Worm (Caenorhabditis elegans): ENCODE results near the gene sre-10.

Gene sre-10

ce11 chrV:7159391-7159790, 27.0 kb downstream of the sre-10 start, which contains the start of gene str-204:
Gene str-204, plus strand, starts transcription at chrV:7159691.
- no peak for TF ChIP-seq sem-2 (GFP tag; optimal IDR thresholded peaks at IDR 0.05)
- TF ChIP-seq nhr-12 (tag; optimal IDR thresholded peaks at IDR 0.05), result no peak

- TF ChIP-seq tbx-8 (GFP tag; optimal IDR thresholded peaks at IDR 0.05) (no peak), mls-2 (tag; optimal IDR thresholded peaks at IDR 0.05) (no peak), nhr-12 (tag; optimal IDR thresholded peaks at IDR 0.05) (no peak), bed-3 (GFP tag; optimal IDR thresholded peaks at IDR 0.05) (no peak)
Observed at ce11 chrV:7163477-7164114, 31.2 kb downstream of the sre-10 start, which contains the start of gene ugt-41. Gene ugt-41, minus strand, starts transcription at chrV:7163595.

ce11 chrV:7164210-7164609, 31.9 kb downstream of the sre-10 start, which contains the start of gene srh-83:
Gene srh-83, plus strand, starts transcription at chrV:7164510.
- no peak for TF ChIP-seq M03D4.4 (tag; optimal IDR thresholded peaks at IDR 0.05)
- TF ChIP-seq lin-32 (GFP tag; optimal IDR thresholded peaks at IDR 0.05), result no peak
- no peak for TF ChIP-seq mab-5 (tag; optimal IDR thresholded peaks at IDR 0.05)
- no peak for TF ChIP-seq nhr-28 (tag; optimal IDR thresholded peaks at IDR 0.05)
- no peak for TF ChIP-seq hlh-1 (tag; optimal IDR thresholded peaks at IDR 0.05)
- TF ChIP-seq snpc-4 (tag; optimal IDR thresholded peaks at IDR 0.05), result no peak

- TF ChIP-seq zip-8 (tag; optimal IDR thresholded peaks at IDR 0.05) (no peak), nhr-28 (tag; optimal IDR thresholded peaks at IDR 0.05) (no peak), nhr-76 (tag; optimal IDR thresholded peaks at IDR 0.05) (no peak), hlh-1 (tag; optimal IDR thresholded peaks at IDR 0.05) (no peak), unc-39 (tag; optimal IDR thresholded peaks at IDR 0.05) (no peak), mab-5 (tag; optimal IDR thresholded peaks at IDR 0.05) (no peak), lin-13 (tag; optimal IDR thresholded peaks at IDR 0.05) (no peak), nhr-237 (tag; optimal IDR thresholded peaks at IDR 0.05) (no peak), sem-2 (GFP tag; optimal IDR thresholded peaks at IDR 0.05) (no peak), nhr-12 (tag; optimal IDR thresholded peaks at IDR 0.05) (no peak), unc-62 (GFP tag; optimal IDR thresholded peaks at IDR 0.05) (no peak), blmp-1 (tag; optimal IDR thresholded peaks at IDR 0.05) (no peak), pha-4 (tag; optimal IDR thresholded peaks at IDR 0.05) (no peak)
Observed at ce11 chrV:7166709-7167108, 34.4 kb downstream of the sre-10 start, which contains the start of gene ugt-36. Gene ugt-36, plus strand, starts transcription at chrV:7167009.

- TF ChIP-seq ces-1 (GFP tag; optimal IDR thresholded peaks at IDR 0.05) (no peak), elt-1 (tag; optimal IDR thresholded peaks at IDR 0.05; ENCODE audit: borderline replicate concordance, insufficient read depth) (no peak), sptf-1 (tag; optimal IDR thresholded peaks at IDR 0.05) (no peak), nhr-2 (tag; optimal IDR thresholded peaks at IDR 0.05) (no peak), ztf-11 (tag; optimal IDR thresholded peaks at IDR 0.05) (no peak), nhr-28 (tag; optimal IDR thresholded peaks at IDR 0.05) (no peak), elt-3 (tag; optimal IDR thresholded peaks at IDR 0.05) (no peak)
Observed at ce11 chrV:7175201-7175600, 42.9 kb downstream of the sre-10 start, which contains the start of gene lgc-39. Gene lgc-39, plus strand, starts transcription at chrV:7175501.

- TF ChIP-seq nhr-28 (tag; optimal IDR thresholded peaks at IDR 0.05), result no peak
- peak; percentile 9 for TF ChIP-seq nhr-237 (tag; optimal IDR thresholded peaks at IDR 0.05)
Observed at ce11 chrV:7178843-7179242, 46.5 kb downstream of the sre-10 start, which contains the start of gene cpsf-2. Gene cpsf-2, plus strand, starts transcription at chrV:7179172.
